Worm (Caenorhabditis elegans) whole organism, early embryonic: Measurements from ENCODE around the gene R31.2.

Experiments
- B0310.2 ChIP-seq: sonication (generic microtip); optimal IDR thresholded peaks from 2 replicates; lab custom pipeline; 2016; ENCODE audit warnings: mild to moderate bottlenecking, missing genetic modification characterization, missing compliant biosample characterization
- F13C5.2 ChIP-seq: sonication (generic microtip); optimal IDR thresholded peaks from 2 replicates; lab custom pipeline; 2017; ENCODE audit warnings: mild to moderate bottlenecking, missing genetic modification characterization, inconsistent platforms, missing compliant biosample characterization
- aly-1 ChIP-seq: sonication (generic microtip); optimal IDR thresholded peaks from 2 replicates; lab custom pipeline; 2016; ENCODE audit warnings: missing genetic modification characterization, missing compliant biosample characterization
- ama-1 ChIP-seq: fragments of 150-350 bp; optimal IDR thresholded peaks from 2 replicates; lab custom pipeline; 2014
- ceh-13 ChIP-seq: fragments of 200-800 bp; sonication (Bioruptor generic); optimal IDR thresholded peaks from 2 replicates; lab custom pipeline; 2018; ENCODE audit warnings: mild to moderate bottlenecking, missing genetic modification characterization, missing compliant biosample characterization
- ceh-36 ChIP-seq: sonication (generic microtip); optimal IDR thresholded peaks from 2 replicates; lab custom pipeline; 2016; ENCODE audit warnings: missing genetic modification characterization, inconsistent platforms, missing compliant biosample characterization
- ets-7 ChIP-seq: sonication (generic microtip); optimal IDR thresholded peaks from 2 replicates; lab custom pipeline; 2016; ENCODE audit warnings: missing genotype, missing genetic modification characterization, missing compliant biosample characterization
- flt-1 ChIP-seq: fragments of 200-800 bp; sonication (Bioruptor generic); IDR thresholded peaks from 2 replicates; pipeline ENCODE4 v1.3.6; 2022; ENCODE audit warnings: missing genetic modification characterization, missing compliant biosample characterization
- hmbx-1 ChIP-seq: sonication (generic microtip); optimal IDR thresholded peaks from 2 replicates; lab custom pipeline; 2016; ENCODE audit warnings: mild to moderate bottlenecking, missing genetic modification characterization, missing compliant biosample characterization
- hmg-4 ChIP-seq: fragments of 200-800 bp; sonication (Bioruptor generic); optimal IDR thresholded peaks from 2 replicates; lab custom pipeline; 2018; ENCODE audit warnings: mild to moderate bottlenecking, missing genetic modification characterization, missing compliant biosample characterization
- hnd-1 ChIP-seq: sonication (generic microtip); optimal IDR thresholded peaks from 2 replicates; lab custom pipeline; 2016; ENCODE audit warnings: missing genetic modification characterization, missing compliant biosample characterization
- pes-1 ChIP-seq: fragments of 200-800 bp; sonication (Bioruptor generic); IDR thresholded peaks from 2 replicates; pipeline ENCODE4 v1.3.6; 2022; ENCODE audit warnings: missing genetic modification reagents, missing genetic modification characterization, missing compliant biosample characterization
- scrt-1 ChIP-seq: fragments of 200-800 bp; sonication (Bioruptor generic); IDR thresholded peaks from 2 replicates; pipeline ENCODE4 v1.3.6; 2022; ENCODE audit warnings: missing genetic modification characterization, missing compliant biosample characterization
- sea-1 ChIP-seq: fragments of 200-800 bp; sonication (Bioruptor generic); conservative IDR thresholded peaks from 2 replicates; pipeline ENCODE4 v1.3.6; 2022; ENCODE audit warnings: missing genetic modification characterization, missing compliant biosample characterization
- tbx-11 ChIP-seq: fragments of 200-800 bp; sonication (Bioruptor generic); IDR thresholded peaks from 2 replicates; pipeline ENCODE4 v1.3.6; 2022; ENCODE audit warnings: missing genetic modification characterization, missing compliant biosample characterization
- tbx-37 ChIP-seq: fragments of 200-800 bp; sonication (Bioruptor generic); conservative IDR thresholded peaks from 2 replicates; pipeline ENCODE4 v1.3.6; 2022; ENCODE audit warnings: missing genetic modification reagents, missing genetic modification characterization, missing compliant biosample characterization
- tra-4 ChIP-seq: sonication (generic microtip); optimal IDR thresholded peaks from 2 replicates; lab custom pipeline; 2017; ENCODE audit warnings: missing genetic modification characterization, missing compliant biosample characterization

R31.2 gene

ce11 chrV:11897604-11898003, 19.8 kb upstream of the R31.2 start:
- TF ChIP-seq hnd-1 (tag; lab: Kevin White, UChicago), result no peak
- no peak for TF ChIP-seq hmbx-1 (tag; lab: Kevin White, UChicago)
- TF ChIP-seq aly-1 (tag; lab: Kevin White, UChicago), result no peak
- no peak for TF ChIP-seq tbx-11 (GFP tag; lab: Robert Waterston, UW)
- TF ChIP-seq ets-7 (tag; lab: Kevin White, UChicago), result no peak
- no peak for TF ChIP-seq F13C5.2 (tag; lab: Kevin White, UChicago)
- no peak for TF ChIP-seq ama-1 (lab: Kevin White, UChicago)
- no peak for TF ChIP-seq B0310.2
- no peak for TF ChIP-seq ceh-13 (GFP tag; lab: Kevin White, UChicago)
- no peak for TF ChIP-seq tra-4 (tag; lab: Kevin White, UChicago)
- TF ChIP-seq tbx-37 (GFP tag; lab: Robert Waterston, UW), result no peak
- no peak for TF ChIP-seq sea-1 (GFP tag; lab: Robert Waterston, UW)
- no peak for TF ChIP-seq pes-1 (GFP tag; lab: Robert Waterston, UW)

- TF ChIP-seq aly-1 (tag; lab: Kevin White, UChicago) (no peak), B0310.2 (no peak), hnd-1 (tag; lab: Kevin White, UChicago) (no peak), ets-7 (tag; lab: Kevin White, UChicago) (no peak), scrt-1 (GFP tag; lab: Robert Waterston, UW) (no peak), ama-1 (lab: Kevin White, UChicago) (no peak), tra-4 (tag; lab: Kevin White, UChicago) (no peak), flt-1 (no peak)
These were observed 18.2 kb upstream of the R31.2 start, which contains the start of gene sma-1 for ce11 chrV:11899149-11899548. sma-1 (plus strand) TSS chrV:11899449.

- TF ChIP-seq ama-1 (lab: Kevin White, UChicago) (no peak), hmbx-1 (tag; lab: Kevin White, UChicago) (no peak), ets-7 (tag; lab: Kevin White, UChicago) (no peak), scrt-1 (GFP tag; lab: Robert Waterston, UW) (no peak), sea-1 (GFP tag; lab: Robert Waterston, UW) (no peak), tbx-37 (GFP tag; lab: Robert Waterston, UW) (no peak), B0310.2 (no peak)
These were observed 17.2 kb upstream of the R31.2 start for ce11 chrV:11900127-11900526.

- TF ChIP-seq ceh-13 (GFP tag; lab: Kevin White, UChicago) (no peak), tbx-37 (GFP tag; lab: Robert Waterston, UW) (no peak), ama-1 (lab: Kevin White, UChicago) (no peak), tra-4 (tag; lab: Kevin White, UChicago) (no peak), F13C5.2 (tag; lab: Kevin White, UChicago) (no peak), pes-1 (GFP tag; lab: Robert Waterston, UW) (no peak), scrt-1 (GFP tag; lab: Robert Waterston, UW) (no peak), hmg-4 (GFP tag; lab: Kevin White, UChicago) (no peak), B0310.2 (no peak), ets-7 (tag; lab: Kevin White, UChicago) (no peak), hmbx-1 (tag; lab: Kevin White, UChicago) (no peak), tbx-11 (GFP tag; lab: Robert Waterston, UW) (no peak), ceh-36 (no peak), aly-1 (tag; lab: Kevin White, UChicago) (no peak), flt-1 (no peak), sea-1 (GFP tag; lab: Robert Waterston, UW) (no peak), hnd-1 (tag; lab: Kevin White, UChicago) (no peak)
These were observed 16.1 kb upstream of the R31.2 start for ce11 chrV:11901260-11901659.

- no peak for TF ChIP-seq tbx-11 (GFP tag; lab: Robert Waterston, UW)
- no peak for TF ChIP-seq tra-4 (tag; lab: Kevin White, UChicago)
- no peak for TF ChIP-seq ama-1 (lab: Kevin White, UChicago)
- TF ChIP-seq ceh-13 (GFP tag; lab: Kevin White, UChicago), result no peak
- no peak for TF ChIP-seq hnd-1 (tag; lab: Kevin White, UChicago)
- TF ChIP-seq hmbx-1 (tag; lab: Kevin White, UChicago), result no peak
- no peak for TF ChIP-seq scrt-1 (GFP tag; lab: Robert Waterston, UW)
- no peak for TF ChIP-seq tbx-37 (GFP tag; lab: Robert Waterston, UW)
- TF ChIP-seq B0310.2, result no peak
- no peak for TF ChIP-seq ceh-36
- no peak for TF ChIP-seq flt-1
- no peak for TF ChIP-seq aly-1 (tag; lab: Kevin White, UChicago)
- TF ChIP-seq sea-1 (GFP tag; lab: Robert Waterston, UW), result no peak
These were observed 15.2 kb upstream of the R31.2 start for ce11 chrV:11902161-11902560.

ce11 chrV:11905977-11906376, 11.4 kb upstream of the R31.2 start:
- TF ChIP-seq hmbx-1 (tag; lab: Kevin White, UChicago) (no peak), F13C5.2 (tag; lab: Kevin White, UChicago) (no peak), hnd-1 (tag; lab: Kevin White, UChicago) (no peak), B0310.2 (no peak), ceh-36 (no peak)

- TF ChIP-seq F13C5.2 (tag; lab: Kevin White, UChicago), result no peak
- TF ChIP-seq tbx-11 (GFP tag; lab: Robert Waterston, UW), result no peak
- peak; percentile 18 for TF ChIP-seq aly-1 (tag; lab: Kevin White, UChicago)
- TF ChIP-seq pes-1 (GFP tag; lab: Robert Waterston, UW), result no peak
These were observed 4.1 kb upstream of the R31.2 start for ce11 chrV:11913283-11913682.

ce11 chrV:11919639-11920038, 2.3 kb downstream of the R31.2 start:
- TF ChIP-seq ets-7 (tag; lab: Kevin White, UChicago), result no peak
- no peak for TF ChIP-seq F13C5.2 (tag; lab: Kevin White, UChicago)
- TF ChIP-seq tbx-11 (GFP tag; lab: Robert Waterston, UW), result no peak
- no peak for TF ChIP-seq hnd-1 (tag; lab: Kevin White, UChicago)
- no peak for TF ChIP-seq B0310.2
- no peak for TF ChIP-seq hmbx-1 (tag; lab: Kevin White, UChicago)
- TF ChIP-seq tbx-37 (GFP tag; lab: Robert Waterston, UW), result no peak
- TF ChIP-seq ama-1 (lab: Kevin White, UChicago), result no peak
- no peak for TF ChIP-seq sea-1 (GFP tag; lab: Robert Waterston, UW)
- TF ChIP-seq aly-1 (tag; lab: Kevin White, UChicago), result no peak
- no peak for TF ChIP-seq scrt-1 (GFP tag; lab: Robert Waterston, UW)
- no peak for TF ChIP-seq hmg-4 (GFP tag; lab: Kevin White, UChicago)
- no peak for TF ChIP-seq pes-1 (GFP tag; lab: Robert Waterston, UW)
- TF ChIP-seq flt-1, result no peak
